Worm (Caenorhabditis elegans) whole organism, young adult: ENCODE measurements around the gene F38C2.7.

Experiments used
- F23B12.7 ChIP-seq: sonication (generic microtip); optimal IDR thresholded peaks from 2 replicates; lab custom pipeline; 2017; ENCODE audit warnings: missing genetic modification characterization, mild to moderate bottlenecking, missing compliant biosample characterization, antibody characterized with exemption, moderate library complexity; ENCODE audit not compliant: insufficient read depth
- ama-1 ChIP-seq, 3 experiments: fragments of 150-350 bp in 1 of 3; sonication (generic microtip) in 2 of 3; optimal IDR thresholded peaks; 2 replicates each; lab custom pipeline; 2014 to 2018; ENCODE audit warnings: missing biosample characterization in 2 of 3, missing genetic modification characterization in 2 of 3, missing genetic modification reagents in 2 of 3
- hlh-26 ChIP-seq: fragments of 200-800 bp; sonication (Bioruptor generic); conservative IDR thresholded peaks from 2 replicates; pipeline ENCODE4 v1.3.6; 2022; ENCODE audit warnings: missing genetic modification reagents, missing genetic modification characterization, missing compliant biosample characterization
- let-526 ChIP-seq: fragments of 200-800 bp; sonication (Bioruptor generic); IDR thresholded peaks from 2 replicates; pipeline ENCODE4 v1.3.6; 2022; ENCODE audit warnings: missing genetic modification reagents, missing genetic modification characterization, missing compliant biosample characterization
- lsl-1 ChIP-seq: fragments of 200-800 bp; sonication (Bioruptor generic); optimal IDR thresholded peaks from 2 replicates; lab custom pipeline; 2018; ENCODE audit warnings: mild to moderate bottlenecking, missing genetic modification characterization, moderate library complexity, missing compliant biosample characterization
- nhr-90 ChIP-seq: sonication (generic microtip); optimal IDR thresholded peaks from 2 replicates; lab custom pipeline; 2016; ENCODE audit warnings: missing genotype, mild to moderate bottlenecking, missing genetic modification characterization, missing compliant biosample characterization
- repo-1 ChIP-seq: sonication (generic microtip); optimal IDR thresholded peaks from 2 replicates; lab custom pipeline; 2017; ENCODE audit warnings: mild to moderate bottlenecking, missing genetic modification characterization, missing compliant biosample characterization
- sdz-38 ChIP-seq: sonication (generic microtip); optimal IDR thresholded peaks from 2 replicates; lab custom pipeline; 2016; ENCODE audit warnings: missing genotype, missing genetic modification characterization, missing compliant biosample characterization
- snpc-1.3 ChIP-seq: sonication (generic microtip); optimal IDR thresholded peaks from 2 replicates; lab custom pipeline; 2017; ENCODE audit warnings: missing genetic modification characterization, mild to moderate bottlenecking, missing compliant biosample characterization, antibody characterized with exemption, moderate library complexity, missing genotype, missing genetic modification reagents; ENCODE audit not compliant: insufficient read depth
- snpc-4 ChIP-seq, 5 experiments: fragments of 150-350 bp in 1 of 5; sonication (generic microtip) in 4 of 5; optimal IDR thresholded peaks; 2 replicates each; lab custom pipeline; 2014 to 2018; ENCODE audit warnings: missing genetic modification characterization in 5 of 5, missing biosample characterization in 3 of 5, antibody characterized with exemption in 2 of 5, mild to moderate bottlenecking in 2 of 5, missing compliant biosample characterization in 2 of 5, missing genotype in 2 of 5, moderate library complexity in 2 of 5, missing genetic modification reagents in 1 of 5

DNA sequence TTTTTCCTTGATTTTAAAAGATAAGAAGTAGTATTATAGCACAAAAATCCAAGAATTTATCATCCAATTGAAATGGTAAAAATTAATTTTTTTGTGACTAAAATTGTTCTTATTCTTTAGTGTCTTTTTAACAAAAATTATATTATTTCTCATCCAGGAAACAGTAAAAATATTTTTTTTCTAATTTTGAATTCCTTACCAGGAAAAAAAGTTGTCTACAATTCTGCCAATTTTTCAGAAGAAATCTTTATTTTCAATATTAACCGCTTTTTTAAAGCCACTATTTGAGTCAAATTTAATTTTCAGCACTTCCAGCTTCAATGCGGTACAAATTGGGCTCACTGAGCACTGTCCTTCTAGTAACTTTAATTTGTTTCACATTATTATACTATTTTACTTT is 6.2 kb downstream of the F38C2.7 start, which contains the start of gene F38C2.4:
- TF ChIP-seq lsl-1 (GFP tag; lab: Kevin White, UChicago) = no peak
- TF ChIP-seq snpc-1.3 = no peak
- TF ChIP-seq ama-1 (optimal IDR thresholded peaks at IDR 0.05; lab: Kevin White, UChicago) = no peak
- TF ChIP-seq ama-1 (GFP tag; optimal IDR thresholded peaks at IDR 0.05; lab: Kevin White, UChicago) = no peak
- no peak for TF ChIP-seq let-526 (GFP tag; lab: Robert Waterston, UW)
- no peak for TF ChIP-seq sdz-38 (tag; lab: Kevin White, UChicago)
- no peak for TF ChIP-seq snpc-4 (GFP tag; optimal IDR thresholded peaks at IDR 0.05; lab: Kevin White, UChicago)
- TF ChIP-seq snpc-4 (tag; optimal IDR thresholded peaks at IDR 0.05; lab: Kevin White, UChicago) = peak in 2 of 4 experiments; percentile 12 to 43
- TF ChIP-seq hlh-26 (GFP tag; lab: Robert Waterston, UW) = no peak
- TF ChIP-seq F23B12.7 = no peak
- no peak for TF ChIP-seq repo-1 (tag; lab: Kevin White, UChicago)
- TF ChIP-seq nhr-90 (tag; lab: Kevin White, UChicago) = no peak
